Worm (Caenorhabditis elegans) whole organism, L4/young adult: Measurements from ENCODE around the gene swd-2.1.

Experiments
- W03F9.2 ChIP-seq: fragments of 150-350 bp; optimal IDR thresholded peaks from 2 replicates; lab custom pipeline; 2014; ENCODE audit warnings: missing biosample characterization, missing genetic modification characterization
- dao-5 ChIP-seq: sonication (generic microtip); optimal IDR thresholded peaks from 2 replicates; lab custom pipeline; 2016; ENCODE audit warnings: missing genotype, missing genetic modification characterization, moderate library complexity, missing compliant biosample characterization
- him-1 ChIP-seq: sonication (generic microtip); optimal IDR thresholded peaks from 2 replicates; lab custom pipeline; 2016; ENCODE audit warnings: missing genotype, missing genetic modification reagents, missing genetic modification characterization, missing compliant biosample characterization

- no peak for TF ChIP-seq him-1 (tag; lab: Kevin White, UChicago)
- no peak for TF ChIP-seq W03F9.2 (tag; lab: Kevin White, UChicago)
- TF ChIP-seq dao-5 (tag; lab: Kevin White, UChicago), result no peak
Measured at ce11 chrIV:7800338-7800737, 24.5 kb downstream of the swd-2.1 start.
